Fruit fly (Drosophila melanogaster): Measurements from ENCODE around the gene Edem2.

The Edem2 gene

DNA sequence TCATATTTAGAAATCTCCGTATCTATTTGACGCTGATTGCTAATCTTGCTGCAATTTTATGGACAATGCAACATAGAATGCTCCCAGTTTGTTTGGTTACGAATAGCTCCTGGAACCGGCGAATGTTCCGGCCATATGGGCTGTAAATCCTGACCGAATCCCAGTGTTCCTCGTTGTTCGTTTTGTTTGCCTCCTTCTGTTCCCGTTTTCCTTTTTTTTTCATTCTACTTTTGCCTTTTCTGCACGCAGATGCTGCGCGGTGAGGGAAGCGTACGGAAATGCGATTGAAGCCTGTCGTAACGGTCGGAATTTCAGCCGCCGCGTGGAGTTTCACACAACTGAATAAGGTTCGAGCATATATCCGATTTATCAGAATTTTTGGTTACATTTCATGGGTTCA lies 15.9 kb upstream of the Edem2 start, which contains the start of gene CG43925:
CG43925 (plus strand) TSS at position 301 of the 400 bp plus-strand sequence.
- no peak for TF ChIP-seq usp (GFP tag; optimal IDR thresholded peaks at IDR 0.05)
- TF ChIP-seq CG8478 (optimal IDR thresholded peaks at IDR 0.05) = no peak
- TF ChIP-seq psq (optimal IDR thresholded peaks at IDR 0.05) = no peak
- TF ChIP-seq pan (optimal IDR thresholded peaks at IDR 0.05) = no peak
- no peak for TF ChIP-seq EcR (GFP tag; optimal IDR thresholded peaks at IDR 0.05)
- no peak for TF ChIP-seq Dll (optimal IDR thresholded peaks at IDR 0.05)

DNA sequence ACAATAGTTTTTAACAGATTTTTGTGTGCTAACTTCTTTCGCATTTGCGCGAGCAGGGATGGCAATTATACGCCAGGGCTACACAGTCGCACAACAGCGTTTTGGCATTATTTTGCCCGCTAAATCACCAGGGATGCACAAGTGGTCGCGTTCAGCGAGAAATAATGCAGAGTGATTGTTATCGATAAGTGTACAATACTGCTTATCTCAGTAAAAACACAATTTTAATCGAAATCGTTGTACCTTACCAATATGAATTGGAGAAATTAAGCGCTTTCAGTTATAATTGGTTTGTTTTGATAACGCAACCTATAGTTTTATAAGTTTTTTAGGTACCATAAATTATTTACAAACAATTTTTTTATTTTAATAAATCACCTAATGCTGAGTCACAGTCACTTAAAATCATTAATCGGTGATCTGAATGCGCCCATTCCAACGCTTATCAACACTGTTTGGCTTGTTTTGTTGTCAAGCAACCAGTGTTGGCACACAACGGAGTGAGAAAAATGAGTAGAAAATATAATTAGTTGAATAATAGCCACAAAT lies 15.2 kb upstream of the Edem2 start, which contains the start of the genes Sfmbt and CG5439:
Sfmbt (minus strand) TSS at position 85 of the 549 bp plus-strand sequence.
CG5439 (plus strand) TSS at position 450 of the 549 bp plus-strand sequence.
- TF ChIP-seq CG8478 (optimal IDR thresholded peaks at IDR 0.05) = no peak

- no peak for TF ChIP-seq Dll (optimal IDR thresholded peaks at IDR 0.05)
- TF ChIP-seq usp (GFP tag; optimal IDR thresholded peaks at IDR 0.05) = no peak
- TF ChIP-seq psq (optimal IDR thresholded peaks at IDR 0.05) = no peak
- TF ChIP-seq pan (optimal IDR thresholded peaks at IDR 0.05) = no peak
- TF ChIP-seq CG8478 (optimal IDR thresholded peaks at IDR 0.05) = no peak
- no peak for TF ChIP-seq EcR (GFP tag; optimal IDR thresholded peaks at IDR 0.05)
Observed at dm6 chr2L:13179095-13179494, 12.9 kb upstream of the Edem2 start, which contains the start of gene Alg7. Alg7 (plus strand) TSS chr2L:13179247.

dm6 chr2L:13182415-13182814 lies 9.6 kb upstream of the Edem2 start, which contains the start of gene Mgat3:
Mgat3 (minus strand) TSS chr2L:13182596.
- no peak for TF ChIP-seq EcR (GFP tag; optimal IDR thresholded peaks at IDR 0.05)
- TF ChIP-seq CG8478 (optimal IDR thresholded peaks at IDR 0.05) = no peak
- no peak for TF ChIP-seq Dll (optimal IDR thresholded peaks at IDR 0.05)
- no peak for TF ChIP-seq usp (GFP tag; optimal IDR thresholded peaks at IDR 0.05)
- TF ChIP-seq pan (optimal IDR thresholded peaks at IDR 0.05) = no peak
- no peak for TF ChIP-seq psq (optimal IDR thresholded peaks at IDR 0.05)

- no peak for TF ChIP-seq pan (optimal IDR thresholded peaks at IDR 0.05)
- TF ChIP-seq CG8478 (optimal IDR thresholded peaks at IDR 0.05) = no peak
- TF ChIP-seq Dll (optimal IDR thresholded peaks at IDR 0.05) = no peak
- TF ChIP-seq psq (optimal IDR thresholded peaks at IDR 0.05) = no peak
- no peak for TF ChIP-seq usp (GFP tag; optimal IDR thresholded peaks at IDR 0.05)
- no peak for TF ChIP-seq EcR (GFP tag; optimal IDR thresholded peaks at IDR 0.05)
Observed at dm6 chr2L:13183150-13183549, 8.9 kb upstream of the Edem2 start, which contains the start of gene Rsph1. Rsph1 (plus strand) TSS chr2L:13183450.

DNA sequence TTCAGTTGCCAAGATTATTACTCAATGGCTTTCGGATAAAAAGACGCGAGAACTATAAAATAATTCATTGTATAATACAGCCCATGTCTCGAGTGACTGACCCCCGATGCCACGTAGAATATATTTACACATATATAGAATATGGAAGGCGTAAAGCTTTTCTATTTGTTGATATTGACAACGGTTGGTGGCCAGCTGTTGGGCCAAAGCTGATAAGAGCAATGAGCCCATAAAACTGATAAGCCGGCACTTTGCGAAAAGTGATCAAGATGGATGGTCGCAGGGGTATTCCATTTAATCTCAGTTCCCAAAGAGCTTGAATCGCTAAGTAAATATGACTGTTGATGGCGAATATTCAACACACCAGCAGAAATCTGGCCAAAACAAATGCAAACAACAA lies 1.5 kb upstream of the Edem2 start:
- TF ChIP-seq usp (GFP tag; optimal IDR thresholded peaks at IDR 0.05) (no peak), EcR (GFP tag; optimal IDR thresholded peaks at IDR 0.05) (no peak), psq (optimal IDR thresholded peaks at IDR 0.05) (no peak), CG8478 (optimal IDR thresholded peaks at IDR 0.05) (no peak), Dll (optimal IDR thresholded peaks at IDR 0.05) (no peak), pan (optimal IDR thresholded peaks at IDR 0.05) (no peak)

dm6 chr2L:13191052-13191678 lies 836 bp upstream of the Edem2 start:
- TF ChIP-seq pan (optimal IDR thresholded peaks at IDR 0.05) (no peak), psq (optimal IDR thresholded peaks at IDR 0.05) (no peak), Dll (optimal IDR thresholded peaks at IDR 0.05) (no peak), EcR (GFP tag; optimal IDR thresholded peaks at IDR 0.05) (no peak), CG8478 (optimal IDR thresholded peaks at IDR 0.05) (no peak), usp (GFP tag; optimal IDR thresholded peaks at IDR 0.05) (no peak)

DNA sequence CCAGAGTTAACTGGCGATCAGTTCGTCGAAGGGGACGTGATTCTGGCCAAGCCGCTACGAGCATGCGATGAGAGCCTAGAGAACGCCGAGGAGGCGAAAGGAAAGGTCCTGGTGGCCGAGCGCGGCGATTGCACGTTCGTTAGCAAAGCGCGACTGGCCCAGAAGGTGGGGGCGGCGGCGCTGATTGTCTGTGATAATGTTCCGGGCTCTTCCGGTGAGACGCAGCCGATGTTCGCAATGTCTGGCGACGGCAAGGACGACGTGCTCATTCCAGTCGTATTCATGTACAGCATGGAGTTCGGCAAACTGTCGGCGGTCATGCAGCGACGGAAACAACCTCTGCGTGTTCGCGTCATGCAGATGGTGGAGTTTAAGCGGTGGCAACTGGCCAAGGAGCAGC lies 3.8 kb downstream of the Edem2 start:
- no peak for TF ChIP-seq EcR (GFP tag; optimal IDR thresholded peaks at IDR 0.05)
- no peak for TF ChIP-seq pan (optimal IDR thresholded peaks at IDR 0.05)
- TF ChIP-seq usp (GFP tag; optimal IDR thresholded peaks at IDR 0.05) = no peak

DNA sequence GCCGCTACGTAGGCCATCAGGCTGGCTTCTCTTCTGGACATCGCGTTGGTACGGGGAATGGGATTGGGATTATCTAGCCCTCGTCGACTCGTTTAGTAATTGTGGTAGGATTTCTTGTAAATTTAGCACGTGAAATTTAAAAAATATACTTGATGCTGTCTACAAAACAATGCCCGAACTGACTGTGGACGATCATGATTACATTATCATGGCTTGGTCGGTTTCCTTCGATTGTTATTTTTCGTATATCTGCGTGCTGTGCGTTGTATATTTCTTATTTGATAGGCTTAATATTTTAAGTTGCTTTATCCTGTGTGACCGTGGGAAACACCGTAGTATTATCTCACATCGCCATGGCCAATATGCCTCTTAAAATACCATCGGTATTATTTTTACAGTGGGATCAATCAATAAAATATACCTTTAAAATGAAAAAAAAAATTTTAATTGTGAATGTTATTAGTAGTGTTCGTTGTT lies 11.0 kb downstream of the Edem2 start, which contains the start of gene CG16972:
CG16972 (minus strand) TSS at position 336 of the 477 bp plus-strand sequence.
- TF ChIP-seq psq (optimal IDR thresholded peaks at IDR 0.05) = no peak
- TF ChIP-seq pan (optimal IDR thresholded peaks at IDR 0.05) = no peak
- no peak for TF ChIP-seq Dll (optimal IDR thresholded peaks at IDR 0.05)
- no peak for TF ChIP-seq EcR (GFP tag; optimal IDR thresholded peaks at IDR 0.05)
- TF ChIP-seq CG8478 (optimal IDR thresholded peaks at IDR 0.05) = no peak
- no peak for TF ChIP-seq usp (GFP tag; optimal IDR thresholded peaks at IDR 0.05)

DNA sequence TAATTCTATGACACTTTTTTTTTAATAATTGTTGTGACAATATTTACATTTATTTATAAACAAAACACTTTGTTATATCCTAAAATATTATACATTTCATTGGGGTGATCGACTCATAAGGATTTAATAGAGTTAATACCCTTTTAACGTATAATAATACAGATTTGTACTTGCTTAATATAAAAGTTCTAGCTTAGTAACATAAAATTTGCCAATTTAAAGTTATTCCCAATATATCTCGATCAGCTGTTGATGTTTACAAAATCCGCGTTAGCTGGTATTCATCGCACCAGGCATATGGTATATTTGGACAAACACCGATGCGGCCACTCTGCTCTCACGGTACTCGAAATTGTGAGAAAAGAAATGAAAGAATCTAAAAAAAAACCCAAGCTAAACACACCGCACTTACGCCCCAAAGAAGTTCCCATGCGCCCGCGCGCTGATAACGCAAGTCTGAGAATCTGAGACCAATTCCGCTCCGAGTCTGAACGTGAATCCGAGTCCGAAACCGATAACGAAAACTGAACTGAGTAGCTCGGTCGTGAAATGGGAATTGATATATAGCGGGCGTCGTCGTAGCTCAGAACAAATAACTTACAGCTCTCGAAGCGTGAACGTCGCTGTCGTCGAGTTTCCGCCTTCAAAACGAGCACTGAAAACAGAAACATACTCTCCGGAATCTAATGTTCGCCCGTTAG lies 11.6 kb downstream of the Edem2 start, which contains the start of gene Pect:
Pect (plus strand) TSS at position 326 of the 701 bp plus-strand sequence.
- TF ChIP-seq pan (optimal IDR thresholded peaks at IDR 0.05) (no peak), Dll (optimal IDR thresholded peaks at IDR 0.05) (no peak), psq (optimal IDR thresholded peaks at IDR 0.05) (no peak), CG8478 (optimal IDR thresholded peaks at IDR 0.05) (no peak)

- TF ChIP-seq usp (GFP tag; optimal IDR thresholded peaks at IDR 0.05) (no peak), psq (optimal IDR thresholded peaks at IDR 0.05) (no peak), CG8478 (optimal IDR thresholded peaks at IDR 0.05) (no peak), EcR (GFP tag; optimal IDR thresholded peaks at IDR 0.05) (no peak), Dll (optimal IDR thresholded peaks at IDR 0.05) (no peak), pan (optimal IDR thresholded peaks at IDR 0.05) (no peak)
Observed at dm6 chr2L:13204151-13204550, 12.2 kb downstream of the Edem2 start.

DNA sequence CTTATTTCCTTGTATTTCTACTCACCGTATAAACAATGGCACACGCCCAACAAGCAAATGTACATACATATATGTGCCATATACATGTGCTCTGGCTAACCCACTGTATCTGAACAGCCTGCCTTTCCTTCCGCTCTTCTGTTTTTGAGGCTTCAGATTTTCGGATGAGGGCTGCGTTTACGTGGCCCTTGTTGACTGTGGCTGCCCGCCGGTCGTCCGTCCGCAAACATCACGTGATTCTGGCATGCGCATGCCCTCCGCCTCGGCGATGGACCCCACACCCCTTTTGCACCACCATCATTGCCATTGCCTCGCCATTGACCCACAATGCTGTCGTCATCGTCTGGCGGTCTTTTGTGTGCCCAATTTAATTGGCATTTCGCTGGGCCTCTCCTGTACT lies 13.3 kb downstream of the Edem2 start:
- TF ChIP-seq EcR (GFP tag; optimal IDR thresholded peaks at IDR 0.05) (no peak), usp (GFP tag; optimal IDR thresholded peaks at IDR 0.05) (no peak), psq (optimal IDR thresholded peaks at IDR 0.05) (no peak), CG8478 (optimal IDR thresholded peaks at IDR 0.05) (no peak)
